Worm (Caenorhabditis elegans) whole organism, L4 larva: ENCODE results near the gene ZK287.4.

ENCODE experiments used
- D1046.2 ChIP-seq: fragments of 200-800 bp; sonication (Bioruptor generic); IDR thresholded peaks from 2 replicates; pipeline ENCODE4 v1.3.6; 2022; ENCODE audit warnings: missing genetic modification characterization, missing compliant biosample characterization
- F37D6.2 ChIP-seq: sonication (generic microtip); optimal IDR thresholded peaks from 2 replicates; lab custom pipeline; 2016; ENCODE audit warnings: mild to moderate bottlenecking, missing genetic modification characterization, missing compliant biosample characterization
- F49E8.2 ChIP-seq: sonication (generic microtip); optimal IDR thresholded peaks from 2 replicates; lab custom pipeline; 2016; ENCODE audit warnings: missing compliant biosample characterization, mild to moderate bottlenecking, missing genetic modification characterization, borderline replicate concordance
- R02D3.7 ChIP-seq: fragments of 150-350 bp; sonication (generic microtip); optimal IDR thresholded peaks from 3 replicates; lab custom pipeline; 2014; ENCODE audit warnings: missing biosample characterization, missing genetic modification characterization
- Y105C5A.15 ChIP-seq: fragments of 200-800 bp; sonication (Bioruptor generic); IDR thresholded peaks from 2 replicates; pipeline ENCODE4 v1.3.6; 2022; ENCODE audit warnings: missing genetic modification characterization, missing compliant biosample characterization
- Y48G9A.11 ChIP-seq: fragments of 200-800 bp; sonication (Bioruptor generic); IDR thresholded peaks from 2 replicates; pipeline ENCODE4 v1.3.6; 2022; ENCODE audit warnings: missing genetic modification reagents, missing genetic modification characterization, missing compliant biosample characterization
- ZK337.2 ChIP-seq: fragments of 200-800 bp; sonication (Bioruptor generic); IDR thresholded peaks from 2 replicates; pipeline ENCODE4 v1.3.6; 2022; ENCODE audit warnings: missing genetic modification reagents, missing genetic modification characterization, missing compliant biosample characterization
- ZK546.5 ChIP-seq, 2 experiments: sonication (generic microtip); optimal IDR thresholded peaks; 2 replicates each; lab custom pipeline; 2017; ENCODE audit warnings: missing biosample characterization in 2 of 2, missing genetic modification characterization in 2 of 2
- arid-1 ChIP-seq: fragments of 200-800 bp; sonication (Bioruptor generic); conservative IDR thresholded peaks from 2 replicates; pipeline ENCODE4 v1.3.6; 2022; ENCODE audit warnings: missing genetic modification reagents, missing genetic modification characterization, missing compliant biosample characterization
- attf-4 ChIP-seq: sonication (generic microtip); optimal IDR thresholded peaks from 3 replicates; lab custom pipeline; 2017; ENCODE audit warnings: missing biosample characterization, missing genetic modification characterization
- ceh-28 ChIP-seq: fragments of 150-350 bp; optimal IDR thresholded peaks from 2 replicates; lab custom pipeline; 2014; ENCODE audit warnings: missing biosample characterization, missing genetic modification reagents, missing genetic modification characterization
- ceh-32 ChIP-seq: sonication (generic microtip); optimal IDR thresholded peaks from 2 replicates; lab custom pipeline; 2016; ENCODE audit warnings: mild to moderate bottlenecking, missing genetic modification characterization, missing compliant biosample characterization; ENCODE audit not compliant: poor library complexity
- ceh-44 ChIP-seq: fragments of 200-800 bp; sonication (Bioruptor generic); IDR thresholded peaks from 2 replicates; pipeline ENCODE4 v1.3.6; 2022; ENCODE audit warnings: missing genetic modification reagents, missing genetic modification characterization, missing compliant biosample characterization
- ceh-62 ChIP-seq: sonication (generic microtip); optimal IDR thresholded peaks from 2 replicates; lab custom pipeline; 2017; ENCODE audit warnings: missing biosample characterization, missing genetic modification characterization
- ceh-82 ChIP-seq: sonication (generic microtip); optimal IDR thresholded peaks from 2 replicates; lab custom pipeline; 2017; ENCODE audit warnings: missing biosample characterization, missing genetic modification characterization
- ces-1 ChIP-seq: fragments of 150-350 bp; sonication (generic microtip); optimal IDR thresholded peaks from 4 replicates; lab custom pipeline; 2014; ENCODE audit warnings: missing biosample characterization, missing genetic modification reagents, missing genetic modification characterization
- ctbp-1 ChIP-seq: fragments of 200-800 bp; sonication (Bioruptor generic); IDR thresholded peaks from 2 replicates; pipeline ENCODE4 v1.3.6; 2022; ENCODE audit warnings: missing genetic modification reagents, missing genetic modification characterization, missing compliant biosample characterization
- daf-19 ChIP-seq: fragments of 200-800 bp; sonication (Bioruptor generic); conservative IDR thresholded peaks from 2 replicates; pipeline ENCODE4 v1.3.6; 2022; ENCODE audit warnings: missing genetic modification characterization, missing compliant biosample characterization
- dpl-1 ChIP-seq: fragments of 150-350 bp; optimal IDR thresholded peaks from 2 replicates; lab custom pipeline; 2014; ENCODE audit warnings: missing biosample characterization, missing genetic modification reagents, missing genetic modification characterization
- duxl-1 ChIP-seq: sonication (generic microtip); optimal IDR thresholded peaks from 2 replicates; lab custom pipeline; 2016; ENCODE audit warnings: mild to moderate bottlenecking, missing genetic modification characterization, moderate library complexity, missing compliant biosample characterization; ENCODE audit not compliant: poor library complexity
- egl-43 ChIP-seq: fragments of 200-800 bp; sonication (Bioruptor generic); IDR thresholded peaks from 2 replicates; pipeline ENCODE4 v1.3.6; 2022; ENCODE audit warnings: missing genetic modification reagents, missing genetic modification characterization, missing compliant biosample characterization
- fkh-10 ChIP-seq: fragments of 150-350 bp; optimal IDR thresholded peaks from 2 replicates; lab custom pipeline; 2014; ENCODE audit warnings: missing biosample characterization, missing genetic modification reagents, missing genetic modification characterization
- hlh-30 ChIP-seq: sonication (generic microtip); optimal IDR thresholded peaks from 2 replicates; lab custom pipeline; 2017; ENCODE audit warnings: antibody characterized with exemption, mild to moderate bottlenecking, missing genetic modification characterization, missing compliant biosample characterization; ENCODE audit not compliant: insufficient read depth
- hmg-1.1 ChIP-seq: fragments of 200-800 bp; sonication (Bioruptor generic); IDR thresholded peaks from 2 replicates; pipeline ENCODE4 v1.3.6; 2022; ENCODE audit warnings: missing genetic modification reagents, missing genetic modification characterization, missing compliant biosample characterization
- lim-7 ChIP-seq: fragments of 200-800 bp; sonication (Bioruptor generic); IDR thresholded peaks from 2 replicates; pipeline ENCODE4 v1.3.6; 2022; ENCODE audit warnings: missing genetic modification characterization, missing compliant biosample characterization
- lin-13 ChIP-seq: fragments of 150-350 bp; optimal IDR thresholded peaks from 2 replicates; lab custom pipeline; 2014; ENCODE audit warnings: missing biosample characterization, missing genetic modification reagents, missing genetic modification characterization
- lin-38 ChIP-seq: fragments of 200-800 bp; sonication (Bioruptor generic); IDR thresholded peaks from 2 replicates; pipeline ENCODE4 v1.3.6; 2022; ENCODE audit warnings: missing genetic modification reagents, missing genetic modification characterization, missing compliant biosample characterization
- lsy-2 ChIP-seq, 2 experiments: fragments of 150-350 bp in 1 of 2; sonication (generic microtip) in 1 of 2; optimal IDR thresholded peaks; 2 replicates each; lab custom pipeline; 2014 to 2017; ENCODE audit warnings: missing biosample characterization in 2 of 2, missing genetic modification characterization in 2 of 2
- madf-9 ChIP-seq: fragments of 200-800 bp; sonication (Bioruptor generic); conservative IDR thresholded peaks from 2 replicates; pipeline ENCODE4 v1.3.6; 2022; ENCODE audit warnings: missing genetic modification reagents, missing genetic modification characterization, missing compliant biosample characterization
- mdl-1 ChIP-seq, 2 experiments: fragments of 150-350 bp in 1 of 2; sonication (generic microtip) in 1 of 2; optimal IDR thresholded peaks; 2 replicates each; lab custom pipeline; 2014 to 2017; ENCODE audit warnings: missing biosample characterization in 2 of 2, missing genetic modification characterization in 2 of 2
- mes-2 ChIP-seq: sonication (generic microtip); optimal IDR thresholded peaks from 2 replicates; lab custom pipeline; 2016; ENCODE audit warnings: missing genotype, mild to moderate bottlenecking, missing genetic modification characterization, missing compliant biosample characterization; ENCODE audit not compliant: poor library complexity, severe bottlenecking
- mxl-3 ChIP-seq: fragments of 200-800 bp; sonication (Bioruptor generic); optimal IDR thresholded peaks from 2 replicates; lab custom pipeline; 2018; ENCODE audit warnings: mild to moderate bottlenecking, missing genetic modification characterization, missing compliant biosample characterization
- nhr-10 ChIP-seq: fragments of 150-350 bp; optimal IDR thresholded peaks from 2 replicates; lab custom pipeline; 2014; ENCODE audit warnings: missing biosample characterization, missing genetic modification characterization
- nhr-102 ChIP-seq: sonication (generic microtip); optimal IDR thresholded peaks from 2 replicates; lab custom pipeline; 2016; ENCODE audit warnings: mild to moderate bottlenecking, missing genetic modification characterization, moderate library complexity, missing compliant biosample characterization
- nhr-11 ChIP-seq: fragments of 150-350 bp; optimal IDR thresholded peaks from 2 replicates; lab custom pipeline; 2014; ENCODE audit warnings: missing biosample characterization, missing genetic modification characterization
- nhr-25 ChIP-seq: sonication (generic microtip); optimal IDR thresholded peaks from 2 replicates; lab custom pipeline; 2017; ENCODE audit warnings: missing genetic modification characterization, mild to moderate bottlenecking, missing compliant biosample characterization, antibody characterized with exemption, moderate library complexity, borderline replicate concordance; ENCODE audit not compliant: insufficient read depth
- nhr-28 ChIP-seq: fragments of 150-350 bp; optimal IDR thresholded peaks from 2 replicates; lab custom pipeline; 2014; ENCODE audit warnings: missing biosample characterization, missing genetic modification characterization
- nhr-6 ChIP-seq: fragments of 150-350 bp; optimal IDR thresholded peaks from 2 replicates; lab custom pipeline; 2014; ENCODE audit warnings: missing biosample characterization, missing genetic modification characterization
- nhr-76 ChIP-seq: fragments of 150-350 bp; optimal IDR thresholded peaks from 2 replicates; lab custom pipeline; 2014; ENCODE audit warnings: missing biosample characterization, missing genetic modification characterization
- nhr-77 ChIP-seq: fragments of 150-350 bp; optimal IDR thresholded peaks from 2 replicates; lab custom pipeline; 2014; ENCODE audit warnings: missing biosample characterization, missing genetic modification characterization
- pha-4 ChIP-seq, 2 experiments: fragments of 150-350 bp in 1 of 2; fragments of 200-800 bp in 1 of 2; sonication (Bioruptor generic) in 1 of 2; IDR thresholded peaks in 1 of 2; optimal IDR thresholded peaks in 1 of 2; 2 replicates each; pipeline versions ENCODE4 v1.3.6 to Lab custom; 2014 to 2022; ENCODE audit warnings: missing genetic modification characterization in 2 of 2, missing genetic modification reagents in 2 of 2, missing biosample characterization in 1 of 2, missing compliant biosample characterization in 1 of 2
- pqm-1 ChIP-seq: sonication (generic microtip); optimal IDR thresholded peaks from 2 replicates; lab custom pipeline; 2017; ENCODE audit warnings: missing biosample characterization, missing genetic modification characterization
- rbr-2 ChIP-seq: sonication (generic microtip); optimal IDR thresholded peaks from 2 replicates; lab custom pipeline; 2016; ENCODE audit warnings: missing genotype, missing genetic modification characterization, missing compliant biosample characterization
- skn-1 ChIP-seq: fragments of 150-350 bp; optimal IDR thresholded peaks from 2 replicates; lab custom pipeline; 2014; ENCODE audit warnings: missing biosample characterization, missing genetic modification characterization
- spr-1 ChIP-seq: sonication (generic microtip); optimal IDR thresholded peaks from 2 replicates; lab custom pipeline; 2016; ENCODE audit warnings: mild to moderate bottlenecking, missing genetic modification characterization, missing compliant biosample characterization
- unc-62 ChIP-seq, 3 experiments: fragments of 150-350 bp in 1 of 3; sonication (generic microtip); optimal IDR thresholded peaks in 2 of 3; peaks in 1 of 3; 1 replicate in 1 of 3; 2 replicates in 2 of 3; lab custom pipeline; 2014 to 2017; ENCODE audit warnings: missing biosample characterization in 3 of 3, missing genetic modification characterization in 3 of 3, missing genetic modification reagents in 3 of 3, missing genotype in 1 of 3
- zfp-2 ChIP-seq: sonication (generic microtip); optimal IDR thresholded peaks from 2 replicates; lab custom pipeline; 2016; ENCODE audit warnings: mild to moderate bottlenecking, missing genetic modification characterization, missing compliant biosample characterization
- zip-11 ChIP-seq: fragments of 200-800 bp; sonication (Bioruptor generic); IDR thresholded peaks from 2 replicates; pipeline ENCODE4 v1.3.6; 2022; ENCODE audit warnings: missing genetic modification characterization, missing compliant biosample characterization
- ztf-7 ChIP-seq: fragments of 150-350 bp; optimal IDR thresholded peaks from 2 replicates; lab custom pipeline; 2014; ENCODE audit warnings: missing biosample characterization, missing genetic modification characterization

The ZK287.4 gene

ce11 chrV:9729462-9730162, 44.2 kb upstream of the ZK287.4 start, which contains the start of the genes aagr-3 and drap-1 (continued):
- TF ChIP-seq duxl-1 (tag; lab: Kevin White, UChicago): no peak
- TF ChIP-seq nhr-6: peak; percentile 84
- TF ChIP-seq nhr-77: peak; percentile 66
- TF ChIP-seq ces-1 (GFP tag; lab: Kevin White, UChicago): no peak
- no peak for TF ChIP-seq F49E8.2 (tag; lab: Kevin White, UChicago)
- TF ChIP-seq ceh-82 (tag; lab: Kevin White, UChicago): no peak
- peak in 1 of 2 experiments; percentile 89 for TF ChIP-seq lsy-2 (tag; optimal IDR thresholded peaks at IDR 0.05; lab: Kevin White, UChicago)
- TF ChIP-seq egl-43: no peak
- no peak for TF ChIP-seq zip-11
- no peak for TF ChIP-seq attf-4 (tag; lab: Kevin White, UChicago)
- no peak for TF ChIP-seq F37D6.2 (tag; lab: Kevin White, UChicago)
- TF ChIP-seq Y48G9A.11 (GFP tag; lab: Robert Waterston, UW): no peak
- TF ChIP-seq ctbp-1 (GFP tag; lab: Robert Waterston, UW): 0 out of 2 replicates have a peak, but pooled peaks have one; percentile 34
- no peak for TF ChIP-seq spr-1 (tag; lab: Kevin White, UChicago)
- TF ChIP-seq arid-1 (GFP tag; lab: Robert Waterston, UW): no peak
- TF ChIP-seq dpl-1 (GFP tag; lab: Kevin White, UChicago): peak; percentile 70
- peak; percentile 57 for TF ChIP-seq nhr-28 (tag; lab: Kevin White, UChicago)
- TF ChIP-seq nhr-10 (tag; lab: Kevin White, UChicago): no peak
- peak; percentile 67 for TF ChIP-seq mes-2 (tag; lab: Kevin White, UChicago)
- peak; percentile 78 for TF ChIP-seq lin-38
- peak; percentile 43 for TF ChIP-seq lin-13 (GFP tag; lab: Kevin White, UChicago)
- TF ChIP-seq fkh-10 (GFP tag; lab: Kevin White, UChicago): peak; percentile 4
- no peak for TF ChIP-seq pha-4 (GFP tag; IDR thresholded peaks at IDR 0.05; lab: Robert Waterston, UW)
- TF ChIP-seq pha-4 (tag; optimal IDR thresholded peaks at IDR 0.05; lab: Kevin White, UChicago): peak; percentile 67
- TF ChIP-seq daf-19 (GFP tag; lab: Robert Waterston, UW): no peak
- TF ChIP-seq nhr-25 (tag; lab: Kevin White, UChicago): no peak
- TF ChIP-seq madf-9: no peak
- TF ChIP-seq unc-62 (GFP tag; optimal IDR thresholded peaks at IDR 0.05 in 1 of 2; lab: Kevin White, UChicago): no peak
- no peak for TF ChIP-seq unc-62 (tag; optimal IDR thresholded peaks at IDR 0.05; lab: Kevin White, UChicago)
- TF ChIP-seq ceh-44 (GFP tag; lab: Robert Waterston, UW): no peak
- no peak for TF ChIP-seq ZK546.5 (tag; optimal IDR thresholded peaks at IDR 0.05; lab: Kevin White, UChicago)
- TF ChIP-seq mdl-1 (tag; optimal IDR thresholded peaks at IDR 0.05; lab: Kevin White, UChicago): peak in 1 of 2 experiments; percentile 33
- TF ChIP-seq nhr-102 (tag; lab: Kevin White, UChicago): peak; percentile 10
- TF ChIP-seq hlh-30 (tag; lab: Kevin White, UChicago): peak; percentile 74
- TF ChIP-seq skn-1 (tag; lab: Kevin White, UChicago): no peak
- no peak for TF ChIP-seq R02D3.7 (tag; lab: Kevin White, UChicago)
- TF ChIP-seq Y105C5A.15 (GFP tag; lab: Robert Waterston, UW): no peak
- TF ChIP-seq ceh-32 (tag; lab: Kevin White, UChicago): no peak
- TF ChIP-seq lim-7: no peak
- TF ChIP-seq D1046.2: no peak
- no peak for TF ChIP-seq mxl-3
- TF ChIP-seq pqm-1 (tag; lab: Kevin White, UChicago): peak; percentile 27
- no peak for TF ChIP-seq ceh-62
- TF ChIP-seq ZK337.2 (GFP tag; lab: Robert Waterston, UW): no peak
- no peak for TF ChIP-seq zfp-2 (tag; lab: Kevin White, UChicago)
- no peak for TF ChIP-seq nhr-11 (tag; lab: Kevin White, UChicago)
- peak; percentile 34 for TF ChIP-seq rbr-2 (tag; lab: Kevin White, UChicago)
- no peak for TF ChIP-seq ztf-7 (tag; lab: Kevin White, UChicago)
- TF ChIP-seq nhr-76 (tag; lab: Kevin White, UChicago): no peak
- TF ChIP-seq hmg-1.1 (GFP tag; lab: Robert Waterston, UW): peak; percentile 39; the same call in 1 of the 2 replicates
- TF ChIP-seq ceh-28 (tag; lab: Kevin White, UChicago): no peak
